Worm (Caenorhabditis elegans): Measurements from ENCODE around the gene C14B9.8.
A peak's percentile ranks its signal among the peaks of the same experiment; 100 is the strongest.

C14B9.8 gene

DNA sequence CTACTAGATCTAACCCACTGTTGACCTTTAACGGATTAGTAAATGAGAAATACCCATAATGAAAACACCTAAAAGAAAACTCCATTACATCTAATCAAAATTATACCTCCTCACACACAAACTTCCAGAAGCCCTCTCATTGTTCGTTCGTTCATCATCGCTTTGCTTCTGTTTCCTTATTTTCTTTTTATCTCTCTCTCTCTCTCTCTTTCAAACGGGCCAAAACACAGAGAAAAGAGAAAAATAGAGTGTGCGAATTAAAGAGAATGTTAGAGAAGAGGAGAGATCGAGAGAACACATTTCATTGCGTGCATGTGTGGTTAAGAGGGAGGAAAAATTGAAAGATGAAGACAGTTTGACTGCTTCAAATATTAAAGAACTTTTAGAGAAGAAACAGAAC lies 20.1 kb downstream of the C14B9.8 start:
- TF ChIP-seq elt-1 (tag; optimal IDR thresholded peaks at IDR 0.05; ENCODE audit: borderline replicate concordance, insufficient read depth) (no peak), sem-2 (GFP tag; optimal IDR thresholded peaks at IDR 0.05) (no peak), ceh-43 (GFP tag; optimal IDR thresholded peaks at IDR 0.05) (no peak), unc-120 (tag; optimal IDR thresholded peaks at IDR 0.05; ENCODE audit: poor library complexity, severe bottlenecking) (peak; percentile 30), unc-62 (GFP tag; optimal IDR thresholded peaks at IDR 0.05) (peak; percentile 18), drap-1 (GFP tag; optimal IDR thresholded peaks at IDR 0.05) (no peak), elt-3 (tag; optimal IDR thresholded peaks at IDR 0.05) (no peak), lsy-2 (tag; optimal IDR thresholded peaks at IDR 0.05) (peak; percentile 34), mep-1 (tag; optimal IDR thresholded peaks at IDR 0.05) (no peak), blmp-1 (tag; optimal IDR thresholded peaks at IDR 0.05) (no peak), hlh-1 (tag; optimal IDR thresholded peaks at IDR 0.05) (peak; percentile 5), cnd-1 (tag; optimal IDR thresholded peaks at IDR 0.05) (no peak), lin-13 (tag; optimal IDR thresholded peaks at IDR 0.05) (no peak), ham-2 (GFP tag; optimal IDR thresholded peaks at IDR 0.05) (no peak), mls-2 (tag; optimal IDR thresholded peaks at IDR 0.05) (peak; percentile 48), ceh-83 (GFP tag; optimal IDR thresholded peaks at IDR 0.05) (no peak), nhr-237 (tag; optimal IDR thresholded peaks at IDR 0.05) (peak; percentile 52), ztf-11 (tag; optimal IDR thresholded peaks at IDR 0.05) (no peak), pha-4 (tag; optimal IDR thresholded peaks at IDR 0.05) (no peak), ceh-39 (tag; optimal IDR thresholded peaks at IDR 0.05) (no peak), snpc-4 (tag; optimal IDR thresholded peaks at IDR 0.05) (no peak), zip-8 (tag; optimal IDR thresholded peaks at IDR 0.05) (no peak), ces-1 (GFP tag; optimal IDR thresholded peaks at IDR 0.05) (peak; percentile 79)

DNA sequence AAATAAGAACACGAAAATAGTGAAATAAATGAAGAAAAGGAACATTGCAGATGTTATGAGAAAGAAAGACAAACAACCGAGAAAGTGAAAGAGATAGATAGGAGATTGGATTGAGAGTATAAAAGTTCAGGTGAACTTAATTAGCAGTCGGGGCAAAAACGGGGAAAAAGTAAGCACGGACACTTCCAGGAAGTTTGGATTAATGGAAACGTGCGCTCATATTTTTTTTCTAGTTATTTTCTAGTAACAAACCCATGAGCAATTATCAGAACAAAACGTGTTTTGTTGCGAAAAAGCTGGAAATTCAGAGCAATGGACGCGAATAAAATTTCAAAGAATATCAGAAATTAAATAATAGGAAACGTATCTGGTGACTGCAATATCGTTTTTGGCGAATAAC lies 22.5 kb downstream of the C14B9.8 start:
- TF ChIP-seq ceh-83 (GFP tag; optimal IDR thresholded peaks at IDR 0.05) (no peak), nhr-237 (tag; optimal IDR thresholded peaks at IDR 0.05) (no peak), lin-13 (tag; optimal IDR thresholded peaks at IDR 0.05) (no peak), ces-1 (GFP tag; optimal IDR thresholded peaks at IDR 0.05) (no peak), unc-62 (GFP tag; optimal IDR thresholded peaks at IDR 0.05) (no peak), sptf-1 (tag; optimal IDR thresholded peaks at IDR 0.05) (no peak), nhr-76 (tag; optimal IDR thresholded peaks at IDR 0.05) (no peak), nhr-2 (tag; optimal IDR thresholded peaks at IDR 0.05) (no peak), drap-1 (GFP tag; optimal IDR thresholded peaks at IDR 0.05) (no peak), ztf-11 (tag; optimal IDR thresholded peaks at IDR 0.05) (no peak), mls-2 (tag; optimal IDR thresholded peaks at IDR 0.05) (no peak), snpc-4 (tag; optimal IDR thresholded peaks at IDR 0.05) (no peak), blmp-1 (tag; optimal IDR thresholded peaks at IDR 0.05) (no peak), lin-32 (GFP tag; optimal IDR thresholded peaks at IDR 0.05) (no peak)

DNA sequence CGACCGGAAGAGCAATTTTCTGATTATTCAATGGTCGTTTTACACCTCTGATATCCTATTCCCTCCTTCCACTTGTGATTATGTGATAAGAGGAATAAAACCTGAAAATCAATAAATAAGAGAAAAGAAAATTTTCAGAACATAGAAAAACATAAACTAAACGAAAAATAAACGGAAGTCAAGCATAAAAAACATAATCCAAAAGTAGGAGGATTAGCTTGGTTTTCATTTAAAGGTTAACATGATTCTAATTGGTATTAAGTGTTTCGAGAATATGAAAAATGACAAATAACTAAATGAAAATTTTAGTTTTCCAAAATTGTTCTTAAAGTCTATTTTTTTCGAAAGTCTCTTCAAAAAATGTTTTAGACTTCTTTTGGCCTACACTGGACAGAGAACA lies 23.3 kb downstream of the C14B9.8 start, which contains the start of gene gei-8:
gei-8 (minus strand) TSS at position 101 of the 400 bp plus-strand sequence.
- no peak for TF ChIP-seq sptf-1 (tag; optimal IDR thresholded peaks at IDR 0.05)
- no peak for TF ChIP-seq ces-1 (GFP tag; optimal IDR thresholded peaks at IDR 0.05)
- TF ChIP-seq hlh-1 (tag; optimal IDR thresholded peaks at IDR 0.05) = no peak
- TF ChIP-seq lin-13 (tag; optimal IDR thresholded peaks at IDR 0.05) = no peak
- TF ChIP-seq tbx-8 (GFP tag; optimal IDR thresholded peaks at IDR 0.05) = no peak
- no peak for TF ChIP-seq bed-3 (GFP tag; optimal IDR thresholded peaks at IDR 0.05)
- no peak for TF ChIP-seq cnd-1 (tag; optimal IDR thresholded peaks at IDR 0.05)

DNA sequence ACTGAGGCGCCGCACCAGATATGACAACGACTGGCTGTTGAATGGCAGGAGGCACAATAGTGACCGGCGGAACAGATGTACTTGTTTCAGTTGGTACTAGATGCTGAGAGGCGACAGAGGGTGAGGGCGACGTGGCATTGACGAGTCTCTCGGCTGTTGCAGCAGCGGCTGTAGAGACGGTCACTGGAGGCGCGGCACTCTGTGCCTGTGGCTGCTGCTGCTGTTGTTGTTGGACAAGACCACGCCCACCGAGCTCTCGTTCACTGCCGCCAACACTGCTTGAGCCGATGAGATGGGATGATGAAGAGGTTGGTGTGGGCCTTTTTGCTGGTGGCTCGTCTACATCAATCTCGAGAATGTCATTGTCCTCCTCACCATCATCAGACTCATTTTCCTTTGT lies 27.3 kb downstream of the C14B9.8 start:
- no peak for TF ChIP-seq lin-13 (tag; optimal IDR thresholded peaks at IDR 0.05)
- TF ChIP-seq nhr-2 (tag; optimal IDR thresholded peaks at IDR 0.05) = no peak
- TF ChIP-seq tbx-8 (GFP tag; optimal IDR thresholded peaks at IDR 0.05) = no peak
- no peak for TF ChIP-seq pha-4 (tag; optimal IDR thresholded peaks at IDR 0.05)

DNA sequence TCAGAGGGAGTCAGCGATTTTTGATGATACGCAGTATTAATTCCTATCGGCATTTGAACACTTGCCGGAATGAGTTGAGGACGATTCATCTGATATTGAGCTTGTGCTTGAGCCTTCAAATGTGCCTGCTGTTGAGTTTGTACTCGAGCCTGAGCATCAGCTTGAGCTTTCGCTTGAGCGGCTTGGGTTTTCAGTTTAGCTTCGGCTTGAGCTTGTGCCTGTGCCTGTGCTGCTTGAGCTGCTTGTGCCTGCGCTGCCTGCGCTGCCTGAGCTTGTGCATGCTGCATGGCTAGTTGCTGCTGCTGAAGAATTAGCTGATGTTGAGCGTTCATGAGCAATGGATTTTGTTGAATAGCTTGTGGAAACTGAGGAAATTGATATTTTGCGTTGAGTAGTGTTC lies 28.6 kb downstream of the C14B9.8 start:
- TF ChIP-seq cnd-1 (tag; optimal IDR thresholded peaks at IDR 0.05) (no peak), M03D4.4 (tag; optimal IDR thresholded peaks at IDR 0.05) (no peak), ceh-43 (GFP tag; optimal IDR thresholded peaks at IDR 0.05) (no peak), sem-2 (GFP tag; optimal IDR thresholded peaks at IDR 0.05) (no peak), tbx-8 (GFP tag; optimal IDR thresholded peaks at IDR 0.05) (no peak), nhr-76 (tag; optimal IDR thresholded peaks at IDR 0.05) (no peak), lsy-2 (tag; optimal IDR thresholded peaks at IDR 0.05) (no peak), lin-13 (tag; optimal IDR thresholded peaks at IDR 0.05) (no peak), nhr-2 (tag; optimal IDR thresholded peaks at IDR 0.05) (no peak), ceh-39 (tag; optimal IDR thresholded peaks at IDR 0.05) (no peak), ham-2 (GFP tag; optimal IDR thresholded peaks at IDR 0.05) (no peak), zip-8 (tag; optimal IDR thresholded peaks at IDR 0.05) (no peak), nhr-12 (tag; optimal IDR thresholded peaks at IDR 0.05) (no peak), pha-4 (tag; optimal IDR thresholded peaks at IDR 0.05) (no peak), flh-1 (GFP tag; optimal IDR thresholded peaks at IDR 0.05) (no peak), drap-1 (GFP tag; optimal IDR thresholded peaks at IDR 0.05) (no peak)
